Worm (Caenorhabditis elegans) whole organism, L1 larva: ENCODE results near the gene scrm-5.

ENCODE experiments used
- C04F5.9 ChIP-seq: sonication (generic microtip); optimal IDR thresholded peaks from 2 replicates; lab custom pipeline; 2016; ENCODE audit warnings: missing genetic modification characterization, missing compliant biosample characterization
- ceh-82 ChIP-seq, 3 experiments: fragments of 150-350 bp in 1 of 3; sonication (generic microtip) in 2 of 3; optimal IDR thresholded peaks; 2 replicates each; lab custom pipeline; 2014 to 2017; ENCODE audit warnings: missing biosample characterization in 3 of 3, missing genetic modification characterization in 3 of 3
- jun-1 ChIP-seq: fragments of 150-350 bp; optimal IDR thresholded peaks from 2 replicates; lab custom pipeline; 2014; ENCODE audit warnings: missing biosample characterization, missing genetic modification reagents, missing genetic modification characterization
- lsy-2 ChIP-seq, 2 experiments: fragments of 150-350 bp; optimal IDR thresholded peaks; 2 replicates each; lab custom pipeline; 2014; ENCODE audit warnings: missing biosample characterization in 2 of 2, missing genetic modification characterization in 2 of 2
- mdl-1 ChIP-seq, 2 experiments: fragments of 150-350 bp; optimal IDR thresholded peaks; 2 replicates each; lab custom pipeline; 2014 to 2017; ENCODE audit warnings: missing biosample characterization in 2 of 2, missing genetic modification characterization in 2 of 2, inconsistent platforms in 1 of 2
- nhr-237 ChIP-seq: fragments of 150-350 bp; optimal IDR thresholded peaks from 2 replicates; lab custom pipeline; 2014; ENCODE audit warnings: missing biosample characterization, missing genetic modification characterization
- nhr-90 ChIP-seq: sonication (generic microtip); optimal IDR thresholded peaks from 2 replicates; lab custom pipeline; 2016; ENCODE audit warnings: mild to moderate bottlenecking, missing genetic modification characterization, missing compliant biosample characterization; ENCODE audit not compliant: poor library complexity
- pax-3 ChIP-seq: fragments of 200-800 bp; sonication (Bioruptor generic); optimal IDR thresholded peaks from 2 replicates; lab custom pipeline; 2018; ENCODE audit warnings: mild to moderate bottlenecking, missing genetic modification characterization, moderate library complexity, missing compliant biosample characterization
- pqm-1 ChIP-seq: sonication (generic microtip); optimal IDR thresholded peaks from 3 replicates; lab custom pipeline; 2017; ENCODE audit warnings: missing biosample characterization, missing genetic modification characterization
- zag-1 ChIP-seq: fragments of 150-350 bp; optimal IDR thresholded peaks from 2 replicates; lab custom pipeline; 2014; ENCODE audit warnings: missing biosample characterization, missing genetic modification characterization
- ztf-11 ChIP-seq, 2 experiments: sonication (generic microtip); optimal IDR thresholded peaks; 2 replicates each; lab custom pipeline; 2016 to 2017; ENCODE audit warnings: missing genetic modification characterization in 2 of 2, missing biosample characterization in 1 of 2, missing compliant biosample characterization in 1 of 2

DNA sequence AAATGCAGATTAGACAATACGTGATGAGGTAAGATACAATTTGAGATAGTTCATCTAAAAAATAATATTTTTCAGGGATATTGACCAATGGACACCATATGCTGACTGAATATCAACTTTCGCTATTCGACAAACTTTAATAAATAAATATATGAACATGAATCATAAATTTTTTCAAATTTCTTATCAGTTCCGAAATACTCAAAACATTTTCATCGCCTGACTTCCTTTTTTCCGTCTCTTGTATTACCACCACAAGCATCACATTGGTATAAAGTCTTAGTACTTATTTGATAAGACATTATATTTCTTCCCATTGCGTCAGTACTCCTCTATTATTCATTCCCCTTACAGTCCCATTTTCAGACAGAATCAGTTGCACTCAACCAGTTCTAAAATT lies 10.1 kb upstream of the scrm-5 start, which contains the start of the genes K08D10.10 and R07C12.1:
- no peak for TF ChIP-seq zag-1
- TF ChIP-seq jun-1 = no peak
- no peak for TF ChIP-seq ceh-82 (tag; optimal IDR thresholded peaks at IDR 0.05; lab: Kevin White, UChicago)
- no peak for TF ChIP-seq C04F5.9 (tag; lab: Kevin White, UChicago)
- TF ChIP-seq mdl-1 (tag; optimal IDR thresholded peaks at IDR 0.05; lab: Kevin White, UChicago) = no peak
- no peak for TF ChIP-seq ztf-11 (tag; optimal IDR thresholded peaks at IDR 0.05; lab: Kevin White, UChicago)
- no peak for TF ChIP-seq lsy-2 (tag; optimal IDR thresholded peaks at IDR 0.05; lab: Kevin White, UChicago)
- no peak for TF ChIP-seq pqm-1 (tag; lab: Kevin White, UChicago)
- TF ChIP-seq nhr-90 (tag; lab: Kevin White, UChicago) = no peak
- TF ChIP-seq pax-3 = no peak
- no peak for TF ChIP-seq nhr-237
